Worm (Caenorhabditis elegans): Measurements from ENCODE around the gene gcy-29.

DNA sequence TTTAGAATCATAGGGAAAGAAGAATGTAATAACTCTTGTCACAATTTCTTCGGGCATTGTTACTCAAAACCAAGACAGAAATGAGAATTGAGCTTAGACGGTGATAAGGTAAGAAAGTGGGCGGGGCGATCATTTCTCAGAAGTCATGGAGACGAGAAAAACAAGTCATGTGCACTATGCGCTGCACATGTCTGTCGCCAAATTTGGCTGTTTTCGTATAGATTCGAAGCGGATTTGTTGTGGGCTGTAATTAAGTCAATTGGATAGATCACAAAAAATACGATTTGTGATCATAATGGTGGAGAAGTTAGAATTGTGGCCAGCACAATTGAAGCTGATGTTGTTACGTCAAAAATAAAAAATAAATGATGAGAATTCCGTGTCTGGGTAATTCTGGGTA, 43.1 kb upstream of the gcy-29 start, which contains the start of gene C01G12.7:
- no peak for TF ChIP-seq nhr-11 (tag; optimal IDR thresholded peaks at IDR 0.05)
- TF ChIP-seq elt-3 (tag; optimal IDR thresholded peaks at IDR 0.05): no peak
- no peak for TF ChIP-seq nhr-12 (tag; optimal IDR thresholded peaks at IDR 0.05)
- no peak for TF ChIP-seq lin-39 (tag; optimal IDR thresholded peaks at IDR 0.05)
- no peak for TF ChIP-seq fos-1 (tag; optimal IDR thresholded peaks at IDR 0.05)
- no peak for TF ChIP-seq blmp-1 (tag; optimal IDR thresholded peaks at IDR 0.05)
